Fruit fly (Drosophila melanogaster) whole organism, embryonic: Measurements from ENCODE around the gene CG15498.

Experiments
- Blimp-1 ChIP-seq: fragments of 200-800 bp; sonication (Bioruptor generic); optimal IDR thresholded peaks from 3 replicates; lab custom pipeline; 2018; ENCODE audit warnings: missing biosample characterization, missing genetic modification characterization, mild to moderate bottlenecking, moderate library complexity, missing genetic modification reagents
- Bteb2 ChIP-seq: fragments of 200-800 bp; sonication (Bioruptor generic); optimal IDR thresholded peaks from 2 replicates; lab custom pipeline; 2016; ENCODE audit warnings: missing biosample characterization, missing genetic modification characterization
- CG10366 ChIP-seq: fragments of 200-800 bp; sonication (Bioruptor generic); IDR thresholded peaks from 2 replicates; pipeline ENCODE4 v1.3.6; 2022; ENCODE audit warnings: missing biosample characterization, missing genetic modification characterization
- CG11247 ChIP-seq: fragments of 200-800 bp; sonication (Bioruptor generic); IDR thresholded peaks from 2 replicates; pipeline ENCODE4 v1.3.6; 2022; ENCODE audit warnings: missing biosample characterization, missing genetic modification characterization
- CG12071 ChIP-seq: fragments of 200-800 bp; sonication (Bioruptor generic); optimal IDR thresholded peaks from 3 replicates; lab custom pipeline; 2018; ENCODE audit warnings: missing biosample characterization, mild to moderate bottlenecking, missing genetic modification characterization
- CG12219 ChIP-seq: fragments of 200-800 bp; sonication (Bioruptor generic); optimal IDR thresholded peaks from 3 replicates; lab custom pipeline; 2018; ENCODE audit warnings: missing biosample characterization, mild to moderate bottlenecking, missing genetic modification characterization
- CG14441 ChIP-seq: fragments of 200-800 bp; sonication (Bioruptor generic); IDR thresholded peaks from 2 replicates; pipeline ENCODE4 v1.3.6; 2022; ENCODE audit warnings: missing biosample characterization, missing genetic modification characterization
- CG14667 ChIP-seq: fragments of 200-800 bp; sonication (Bioruptor generic); IDR thresholded peaks from 2 replicates; pipeline ENCODE4 v1.3.6; 2022; ENCODE audit warnings: missing biosample characterization, missing genetic modification characterization
- CG15073 ChIP-seq: fragments of 200-800 bp; sonication (Bioruptor generic); optimal IDR thresholded peaks from 2 replicates; lab custom pipeline; 2016; ENCODE audit warnings: missing biosample characterization, missing genetic modification characterization
- CG1602 ChIP-seq: fragments of 200-800 bp; sonication (Bioruptor generic); optimal IDR thresholded peaks from 3 replicates; lab custom pipeline; 2016; ENCODE audit warnings: missing biosample characterization, missing genetic modification characterization
- CG17912 ChIP-seq: fragments of 200-800 bp; sonication (Bioruptor generic); optimal IDR thresholded peaks from 2 replicates; lab custom pipeline; 2018; ENCODE audit warnings: missing biosample characterization, mild to moderate bottlenecking, missing genetic modification characterization
- CG1792 ChIP-seq: fragments of 200-800 bp; sonication (Bioruptor generic); optimal IDR thresholded peaks from 2 replicates; lab custom pipeline; 2016; ENCODE audit warnings: missing biosample characterization, missing genetic modification characterization
- CG18764 ChIP-seq: fragments of 200-800 bp; sonication (Bioruptor generic); optimal IDR thresholded peaks from 3 replicates; lab custom pipeline; 2016; ENCODE audit warnings: missing biosample characterization, missing genetic modification characterization
- CG2202 ChIP-seq: fragments of 200-800 bp; sonication (Bioruptor generic); optimal IDR thresholded peaks from 2 replicates; lab custom pipeline; 2018; ENCODE audit warnings: missing biosample characterization, mild to moderate bottlenecking, missing genetic modification characterization
- CG3065 ChIP-seq: fragments of 200-800 bp; sonication (Bioruptor generic); optimal IDR thresholded peaks from 2 replicates; lab custom pipeline; 2016; ENCODE audit warnings: missing biosample characterization, missing genetic modification characterization
- CG3407 ChIP-seq: fragments of 200-800 bp; sonication (Bioruptor generic); optimal IDR thresholded peaks from 2 replicates; lab custom pipeline; 2018; ENCODE audit warnings: missing biosample characterization, mild to moderate bottlenecking, missing genetic modification characterization
- CG34422 ChIP-seq: fragments of 200-800 bp; sonication (Bioruptor generic); IDR thresholded peaks from 3 replicates; pipeline ENCODE4 v1.3.6; 2022; ENCODE audit warnings: missing biosample characterization, missing genetic modification characterization
- CG4404 ChIP-seq: fragments of 200-800 bp; sonication (Bioruptor generic); IDR thresholded peaks from 2 replicates; pipeline ENCODE4 v1.3.6; 2022; ENCODE audit warnings: missing biosample characterization, missing genetic modification characterization
- CG5245 ChIP-seq: fragments of 200-800 bp; sonication (Bioruptor generic); optimal IDR thresholded peaks from 3 replicates; lab custom pipeline; 2016; ENCODE audit warnings: missing biosample characterization, missing genetic modification characterization
- CG6683 ChIP-seq: fragments of 200-800 bp; sonication (Bioruptor generic); optimal IDR thresholded peaks from 2 replicates; lab custom pipeline; 2017; ENCODE audit warnings: missing biosample characterization, mild to moderate bottlenecking, missing genetic modification characterization, missing genetic modification reagents
- CG7556 ChIP-seq: fragments of 200-800 bp; sonication (Bioruptor generic); optimal IDR thresholded peaks from 2 replicates; lab custom pipeline; 2017; ENCODE audit warnings: missing biosample characterization, mild to moderate bottlenecking, missing genetic modification characterization
- CG7963 ChIP-seq: fragments of 200-800 bp; sonication (Bioruptor generic); IDR thresholded peaks from 3 replicates; pipeline ENCODE4 v1.3.6; 2022; ENCODE audit warnings: missing biosample characterization, missing genetic modification characterization; ENCODE audit not compliant: partially characterized antibody
- CG8924 ChIP-seq: fragments of 200-800 bp; optimal IDR thresholded peaks from 3 replicates; lab custom pipeline; 2019; ENCODE audit warnings: missing biosample characterization, mild to moderate bottlenecking, missing genetic modification characterization, moderate library complexity
- CG9215 ChIP-seq: fragments of 200-800 bp; sonication (Bioruptor generic); IDR thresholded peaks from 2 replicates; pipeline ENCODE4 v1.3.6; 2022; ENCODE audit warnings: missing biosample characterization, missing genetic modification characterization
- Camta ChIP-seq: fragments of 200-800 bp; sonication (Bioruptor generic); optimal IDR thresholded peaks from 2 replicates; lab custom pipeline; 2016; ENCODE audit warnings: missing biosample characterization, missing genetic modification characterization
- D ChIP-seq, 2 experiments: fragments of 200-800 bp in 1 of 2; fragments of >200 bp in 1 of 2; sonication (Bioruptor generic) in 1 of 2; optimal IDR thresholded peaks; 2 replicates in 1 of 2; 3 replicates in 1 of 2; lab custom pipeline; 2017; ENCODE audit warnings: mild to moderate bottlenecking in 1 of 2, missing biosample characterization in 1 of 2, missing genetic modification characterization in 1 of 2, missing genetic modification reagents in 1 of 2
- Ets65A ChIP-seq: fragments of 200-800 bp; sonication (Bioruptor generic); peaks from one replicate; lab custom pipeline; 2016; ENCODE audit warnings: missing biosample characterization, missing genetic modification characterization
- Fer1 ChIP-seq: fragments of 200-800 bp; sonication (Bioruptor generic); optimal IDR thresholded peaks from 2 replicates; lab custom pipeline; 2017; ENCODE audit warnings: missing biosample characterization, mild to moderate bottlenecking, missing genetic modification characterization
- Fer3 ChIP-seq: fragments of 200-800 bp; sonication (Bioruptor generic); optimal IDR thresholded peaks from 2 replicates; lab custom pipeline; 2018; ENCODE audit warnings: missing biosample characterization, mild to moderate bottlenecking, missing genetic modification characterization, moderate library complexity
- GATAe ChIP-seq: fragments of 200-800 bp; sonication (Bioruptor generic); conservative IDR thresholded peaks from 2 replicates; pipeline ENCODE4 v1.3.6; 2022; ENCODE audit warnings: missing biosample characterization, missing genetic modification characterization
- NfI ChIP-seq: fragments of 200-800 bp; sonication (Bioruptor generic); optimal IDR thresholded peaks from 3 replicates; lab custom pipeline; 2018; ENCODE audit warnings: missing biosample characterization, mild to moderate bottlenecking, missing genetic modification characterization, moderate library complexity
- Ravus ChIP-seq: fragments of 200-800 bp; sonication (Bioruptor generic); IDR thresholded peaks from 2 replicates; pipeline ENCODE4 v1.3.6; 2022; ENCODE audit warnings: missing biosample characterization, missing genetic modification characterization
- YL-1 ChIP-seq: fragments of 200-800 bp; sonication (Bioruptor generic); optimal IDR thresholded peaks from 3 replicates; lab custom pipeline; 2017; ENCODE audit warnings: missing biosample characterization, mild to moderate bottlenecking, missing genetic modification characterization
- ab ChIP-seq: fragments of 200-800 bp; sonication (Bioruptor generic); optimal IDR thresholded peaks from 2 replicates; lab custom pipeline; 2016; ENCODE audit warnings: missing biosample characterization, missing genetic modification characterization
- abd-A ChIP-seq: fragments of 200-800 bp; sonication (Bioruptor generic); optimal IDR thresholded peaks from 3 replicates; lab custom pipeline; 2019; ENCODE audit warnings: missing biosample characterization, mild to moderate bottlenecking, missing genetic modification characterization, moderate library complexity
- amos ChIP-seq: fragments of 200-800 bp; sonication (Bioruptor generic); IDR thresholded peaks from 2 replicates; pipeline ENCODE4 v1.3.6; 2022; ENCODE audit warnings: missing biosample characterization, missing genetic modification characterization; ENCODE audit not compliant: partially characterized antibody
- aop ChIP-seq: fragments of 200-800 bp; sonication (Bioruptor generic); IDR thresholded peaks from 2 replicates; pipeline ENCODE4 v1.3.6; 2022; ENCODE audit warnings: missing biosample characterization, missing genetic modification characterization
- ap ChIP-seq: fragments of 200-800 bp; sonication (Bioruptor generic); IDR thresholded peaks from 2 replicates; pipeline ENCODE4 v1.3.6; 2022; ENCODE audit warnings: missing biosample characterization, missing genetic modification characterization
- ase ChIP-seq: fragments of 200-800 bp; sonication (Bioruptor generic); IDR thresholded peaks from 3 replicates; pipeline ENCODE4 v1.3.6; 2022; ENCODE audit warnings: missing biosample characterization, missing genetic modification characterization
- da ChIP-seq: fragments of 200-800 bp; sonication (Bioruptor generic); optimal IDR thresholded peaks from 2 replicates; lab custom pipeline; 2016; ENCODE audit warnings: missing biosample characterization, missing genetic modification characterization
- dmrt99B ChIP-seq: fragments of 200-800 bp; sonication (Bioruptor generic); optimal IDR thresholded peaks from 2 replicates; lab custom pipeline; 2018; ENCODE audit warnings: missing biosample characterization, mild to moderate bottlenecking, missing genetic modification characterization, moderate library complexity
- emc ChIP-seq: fragments of 200-800 bp; sonication (Bioruptor generic); optimal IDR thresholded peaks from 2 replicates; lab custom pipeline; 2016; ENCODE audit warnings: missing biosample characterization, missing genetic modification characterization
- ems ChIP-seq: fragments of 200-800 bp; sonication (Bioruptor generic); optimal IDR thresholded peaks from 3 replicates; lab custom pipeline; 2016; ENCODE audit warnings: missing biosample characterization, missing genetic modification characterization
- gcm2 ChIP-seq: fragments of 200-800 bp; sonication (Bioruptor generic); optimal IDR thresholded peaks from 2 replicates; lab custom pipeline; 2016; ENCODE audit warnings: missing biosample characterization, missing genetic modification characterization
- insv ChIP-seq, 2 experiments: fragments of 200-800 bp; sonication (Bioruptor generic); optimal IDR thresholded peaks; 3 replicates each; lab custom pipeline; 2016 to 2018; ENCODE audit warnings: missing biosample characterization in 2 of 2, missing genetic modification characterization in 2 of 2
- lbe ChIP-seq: fragments of 200-800 bp; sonication (Bioruptor generic); optimal IDR thresholded peaks from 2 replicates; lab custom pipeline; 2016; ENCODE audit warnings: missing biosample characterization, mild to moderate bottlenecking, missing genetic modification characterization
- lilli ChIP-seq: fragments of 200-800 bp; sonication (Bioruptor generic); optimal IDR thresholded peaks from 3 replicates; lab custom pipeline; 2016; ENCODE audit warnings: missing biosample characterization, missing genetic modification characterization
- lmd ChIP-seq: fragments of 200-800 bp; sonication (Bioruptor generic); IDR thresholded peaks from 2 replicates; pipeline ENCODE4 v1.3.6; 2022; ENCODE audit warnings: missing biosample characterization, missing genetic modification characterization
- luna ChIP-seq: fragments of 200-800 bp; sonication (Bioruptor generic); optimal IDR thresholded peaks from 2 replicates; lab custom pipeline; 2016; ENCODE audit warnings: missing biosample characterization, missing genetic modification characterization
- rib ChIP-seq: fragments of 200-800 bp; sonication (Bioruptor generic); IDR thresholded peaks from 2 replicates; pipeline ENCODE4 v1.3.6; 2022; ENCODE audit warnings: missing biosample characterization, missing genetic modification characterization
- row ChIP-seq: fragments of 200-800 bp; sonication (Bioruptor generic); IDR thresholded peaks from 3 replicates; pipeline ENCODE4 v1.3.6; 2022; ENCODE audit warnings: missing biosample characterization, missing genetic modification characterization
- tap ChIP-seq: fragments of 200-800 bp; optimal IDR thresholded peaks from 3 replicates; lab custom pipeline; 2019; ENCODE audit warnings: missing biosample characterization, mild to moderate bottlenecking, missing genetic modification characterization, moderate library complexity

CG15498 gene

DNA sequence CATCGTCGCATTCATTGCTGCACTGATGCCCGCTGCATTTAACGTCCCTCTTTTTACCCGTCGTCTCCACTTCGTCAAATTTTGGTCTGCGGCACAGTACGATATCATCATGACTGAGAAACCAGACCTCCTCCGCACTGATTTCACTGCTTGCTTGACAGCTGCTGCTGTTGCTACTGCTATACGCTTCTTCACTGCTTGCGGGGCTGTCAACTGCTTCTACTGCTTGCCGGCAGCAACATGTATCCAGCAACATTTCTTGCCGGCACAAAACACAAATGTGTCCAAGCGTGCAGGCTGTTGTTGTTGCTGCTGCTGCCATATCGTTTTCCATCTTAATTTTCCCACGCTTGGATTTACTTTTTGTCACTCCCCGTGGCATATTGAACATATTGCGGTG is 11.1 kb upstream of the CG15498 start (continued):
- TF ChIP-seq emc, result no peak
- TF ChIP-seq NfI (GFP tag; lab: Kevin White, UChicago), result no peak
- TF ChIP-seq lbe (GFP tag; lab: Kevin White, UChicago), result no peak
- no peak for TF ChIP-seq dmrt99B (tag; lab: Kevin White, UChicago)
- no peak for TF ChIP-seq tap (tag; lab: Kevin White, UChicago)
- TF ChIP-seq ap (GFP tag; lab: Robert Waterston, UW), result no peak
- peak; percentile 75; the same call in 1 of the 3 replicates for TF ChIP-seq CG34422 (GFP tag; lab: Robert Waterston, UW)
- TF ChIP-seq Camta (GFP tag; lab: Kevin White, UChicago), result no peak
- no peak for TF ChIP-seq gcm2 (GFP tag; lab: Kevin White, UChicago)
- no peak for TF ChIP-seq CG8924
- no peak for TF ChIP-seq CG14667
- no peak for TF ChIP-seq ase (GFP tag; lab: Robert Waterston, UW)
- peak; percentile 52 for TF ChIP-seq YL-1 (GFP tag; lab: Kevin White, UChicago)
- no peak for TF ChIP-seq CG3407 (GFP tag; lab: Kevin White, UChicago)
- peak; percentile 75 for TF ChIP-seq da (GFP tag; lab: Kevin White, UChicago)
- no peak for TF ChIP-seq CG12219
- TF ChIP-seq CG7963 (GFP tag; lab: Robert Waterston, UW), result 0 out of 3 replicates have a peak, but pooled peaks have one; percentile 23
- TF ChIP-seq aop (GFP tag; lab: Robert Waterston, UW), result no peak
- no peak for TF ChIP-seq Fer3 (tag; lab: Kevin White, UChicago)
- TF ChIP-seq CG10366 (GFP tag; lab: Robert Waterston, UW), result no peak
- no peak for TF ChIP-seq Blimp-1 (GFP tag; lab: Kevin White, UChicago)
- no peak for TF ChIP-seq Bteb2 (GFP tag; lab: Kevin White, UChicago)
- TF ChIP-seq CG2202 (tag; lab: Kevin White, UChicago), result no peak
- no peak for TF ChIP-seq Ravus (GFP tag; lab: Robert Waterston, UW)
- no peak for TF ChIP-seq CG5245 (GFP tag; lab: Kevin White, UChicago)
- no peak for TF ChIP-seq CG4404
- TF ChIP-seq lmd, result no peak
- no peak for TF ChIP-seq GATAe (GFP tag; lab: Robert Waterston, UW)
- peak; percentile 0 for TF ChIP-seq ab (GFP tag; lab: Kevin White, UChicago)
- no peak for TF ChIP-seq abd-A
- no peak for TF ChIP-seq CG3065 (GFP tag; lab: Kevin White, UChicago)
- no peak for TF ChIP-seq luna (GFP tag; lab: Kevin White, UChicago)
- 0 out of 3 replicates have a peak, but pooled peaks have one; percentile 16 for TF ChIP-seq row
- no peak for TF ChIP-seq insv (GFP tag; optimal IDR thresholded peaks at IDR 0.05; lab: Kevin White, UChicago)
- TF ChIP-seq CG18764, result peak; percentile 48
- TF ChIP-seq rib (GFP tag; lab: Robert Waterston, UW), result no peak
- TF ChIP-seq CG9215 (GFP tag; lab: Robert Waterston, UW), result no peak
- no peak for TF ChIP-seq CG7556 (GFP tag; lab: Kevin White, UChicago)
- no peak for TF ChIP-seq CG6683 (GFP tag; lab: Kevin White, UChicago)
- no peak for TF ChIP-seq D (optimal IDR thresholded peaks at IDR 0.05; lab: Kevin White, UChicago)
- TF ChIP-seq D (GFP tag; optimal IDR thresholded peaks at IDR 0.05; lab: Kevin White, UChicago), result no peak
- no peak for TF ChIP-seq lilli (GFP tag; lab: Kevin White, UChicago)
- no peak for TF ChIP-seq CG12071 (GFP tag; lab: Kevin White, UChicago)
- no peak for TF ChIP-seq CG1602 (GFP tag; lab: Kevin White, UChicago)
- peak; percentile 42 for TF ChIP-seq CG17912 (GFP tag; lab: Kevin White, UChicago)
- TF ChIP-seq CG11247 (GFP tag; lab: Robert Waterston, UW), result peak; percentile 56; the same call in 1 of the 2 replicates
- TF ChIP-seq CG1792 (GFP tag; lab: Kevin White, UChicago), result no peak
- peak; percentile 59; the same call in 1 of the 2 replicates for TF ChIP-seq amos (GFP tag; lab: Robert Waterston, UW)
- TF ChIP-seq Ets65A (GFP tag; lab: Kevin White, UChicago), result no peak
- TF ChIP-seq CG15073 (GFP tag; lab: Kevin White, UChicago), result no peak
- no peak for TF ChIP-seq CG14441
- no peak for TF ChIP-seq ems (GFP tag; lab: Kevin White, UChicago)
- TF ChIP-seq Fer1 (GFP tag; lab: Kevin White, UChicago), result peak; percentile 69
